Fruit fly (Drosophila melanogaster) whole organism, pupa: ENCODE results near the gene Nepl17.

ENCODE experiments used
- CG10348 ChIP-seq: fragments of 200-800 bp; sonication (Bioruptor generic); IDR thresholded peaks from 2 replicates; pipeline ENCODE4 v1.3.6; 2022; ENCODE audit warnings: missing biosample characterization, missing genetic modification characterization
- CG12605 ChIP-seq: fragments of 200-800 bp; sonication (Bioruptor generic); IDR thresholded peaks from 2 replicates; pipeline ENCODE4 v1.3.6; 2022; ENCODE audit warnings: missing biosample characterization, missing genetic modification characterization
- CG13204 ChIP-seq: fragments of 200-800 bp; sonication (Bioruptor generic); optimal IDR thresholded peaks from 2 replicates; lab custom pipeline; 2018; ENCODE audit warnings: missing biosample characterization, mild to moderate bottlenecking, missing genetic modification characterization, moderate library complexity
- CG14655 ChIP-seq: fragments of 200-800 bp; sonication (Bioruptor generic); optimal IDR thresholded peaks from 3 replicates; lab custom pipeline; 2017; ENCODE audit warnings: mild to moderate bottlenecking, missing biosample characterization, missing genetic modification reagents, missing genetic modification characterization
- CG15710 ChIP-seq: fragments of 200-800 bp; sonication (Bioruptor generic); optimal IDR thresholded peaks from 2 replicates; lab custom pipeline; 2018; ENCODE audit warnings: missing biosample characterization, mild to moderate bottlenecking, missing genetic modification characterization, moderate library complexity
- CG17806 ChIP-seq: fragments of 200-800 bp; sonication (Bioruptor generic); optimal IDR thresholded peaks from 2 replicates; lab custom pipeline; 2018; ENCODE audit warnings: missing biosample characterization, mild to moderate bottlenecking, missing genetic modification characterization, moderate library complexity
- CG32121 ChIP-seq: fragments of 200-800 bp; sonication (Bioruptor generic); IDR thresholded peaks from 2 replicates; pipeline ENCODE4 v1.3.6; 2022; ENCODE audit warnings: missing biosample characterization, missing genetic modification characterization
- CG34367 ChIP-seq: fragments of 200-800 bp; sonication (Bioruptor generic); optimal IDR thresholded peaks from 2 replicates; lab custom pipeline; 2018; ENCODE audit warnings: missing biosample characterization, mild to moderate bottlenecking, missing genetic modification characterization
- CG4496 ChIP-seq: fragments of 200-800 bp; sonication (Bioruptor generic); IDR thresholded peaks from 3 replicates; pipeline ENCODE4 v1.3.6; 2022; ENCODE audit warnings: missing biosample characterization, missing genetic modification characterization
- CG8159 ChIP-seq: fragments of 200-800 bp; sonication (Bioruptor generic); optimal IDR thresholded peaks from 3 replicates; lab custom pipeline; 2018; ENCODE audit warnings: missing biosample characterization, mild to moderate bottlenecking, missing genetic modification characterization, moderate library complexity
- CG8301 ChIP-seq: fragments of 200-800 bp; sonication (Bioruptor generic); optimal IDR thresholded peaks from 2 replicates; lab custom pipeline; 2018; ENCODE audit warnings: missing biosample characterization, mild to moderate bottlenecking, missing genetic modification characterization
- CG9948 ChIP-seq: fragments of 200-800 bp; sonication (Bioruptor generic); optimal IDR thresholded peaks from 2 replicates; lab custom pipeline; 2018; ENCODE audit warnings: missing biosample characterization, mild to moderate bottlenecking, missing genetic modification characterization, moderate library complexity
- D1 ChIP-seq: fragments of 200-800 bp; sonication (Bioruptor generic); optimal IDR thresholded peaks from 2 replicates; lab custom pipeline; 2018; ENCODE audit warnings: missing biosample characterization, mild to moderate bottlenecking, missing genetic modification characterization, moderate library complexity
- EcR ChIP-seq: fragments of 200-800 bp; sonication (Bioruptor generic); optimal IDR thresholded peaks from 3 replicates; lab custom pipeline; 2019; ENCODE audit warnings: missing biosample characterization, missing genetic modification characterization, mild to moderate bottlenecking, moderate library complexity, missing genetic modification reagents
- Ets98B ChIP-seq: fragments of 200-800 bp; sonication (Bioruptor generic); IDR thresholded peaks from 2 replicates; pipeline ENCODE4 v1.3.6; 2022; ENCODE audit warnings: missing biosample characterization, missing genetic modification characterization
- Pif1A ChIP-seq: fragments of 200-800 bp; sonication (Bioruptor generic); optimal IDR thresholded peaks from 3 replicates; lab custom pipeline; 2016; ENCODE audit warnings: missing biosample characterization, missing genetic modification characterization
- Pif1B ChIP-seq: fragments of 200-800 bp; sonication (Bioruptor generic); optimal IDR thresholded peaks from 3 replicates; lab custom pipeline; 2016; ENCODE audit warnings: missing biosample characterization, missing genetic modification characterization
- Snoo ChIP-seq: fragments of 200-800 bp; sonication (Bioruptor generic); optimal IDR thresholded peaks from 3 replicates; lab custom pipeline; 2017; ENCODE audit warnings: missing biosample characterization, mild to moderate bottlenecking, missing genetic modification characterization, inconsistent platforms
- fd96Ca ChIP-seq: fragments of 200-800 bp; sonication (Bioruptor generic); IDR thresholded peaks from 3 replicates; pipeline ENCODE4 v1.3.6; 2022; ENCODE audit warnings: missing biosample characterization, missing genetic modification characterization
- gl ChIP-seq: fragments of 200-800 bp; sonication (Bioruptor generic); optimal IDR thresholded peaks from 2 replicates; lab custom pipeline; 2018; ENCODE audit warnings: missing biosample characterization, mild to moderate bottlenecking, missing genetic modification characterization
- rn ChIP-seq: fragments of 200-800 bp; sonication (Bioruptor generic); IDR thresholded peaks from 2 replicates; pipeline ENCODE4 v1.3.6; 2022; ENCODE audit warnings: missing biosample characterization, missing genetic modification characterization

Gene Nepl17

DNA sequence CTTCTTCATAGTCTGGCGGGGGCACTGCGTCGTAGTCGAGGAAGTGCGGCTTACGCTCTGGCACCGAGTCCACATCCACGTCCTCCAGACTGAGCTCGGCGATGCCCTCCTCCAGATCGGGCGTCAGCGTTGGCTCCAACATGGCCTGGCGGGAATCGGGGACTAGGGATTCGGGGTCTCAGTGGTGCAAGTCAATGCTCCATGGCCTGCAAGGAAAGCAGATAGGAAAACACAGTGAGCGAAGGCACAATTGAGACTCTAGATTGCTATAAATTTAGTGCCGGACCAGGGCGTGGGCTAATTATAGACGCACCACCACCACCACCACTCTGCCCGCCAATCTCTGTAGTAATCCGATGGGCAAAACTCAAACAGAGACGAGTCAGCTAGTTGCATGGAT, 32.1 kb upstream of the Nepl17 start:
- TF ChIP-seq CG8301 (tag; lab: Kevin White, UChicago) (no peak), D1 (tag; lab: Kevin White, UChicago) (no peak), Snoo (tag; lab: Kevin White, UChicago) (no peak), Pif1B (GFP tag; lab: Kevin White, UChicago) (no peak), CG8159 (no peak), EcR (GFP tag; lab: Kevin White, UChicago) (peak; percentile 58), Ets98B (GFP tag; lab: Robert Waterston, UW) (no peak), CG4496 (GFP tag; lab: Robert Waterston, UW) (0 out of 3 replicates have a peak, but pooled peaks have one; percentile 27), rn (GFP tag; lab: Robert Waterston, UW) (no peak)

DNA sequence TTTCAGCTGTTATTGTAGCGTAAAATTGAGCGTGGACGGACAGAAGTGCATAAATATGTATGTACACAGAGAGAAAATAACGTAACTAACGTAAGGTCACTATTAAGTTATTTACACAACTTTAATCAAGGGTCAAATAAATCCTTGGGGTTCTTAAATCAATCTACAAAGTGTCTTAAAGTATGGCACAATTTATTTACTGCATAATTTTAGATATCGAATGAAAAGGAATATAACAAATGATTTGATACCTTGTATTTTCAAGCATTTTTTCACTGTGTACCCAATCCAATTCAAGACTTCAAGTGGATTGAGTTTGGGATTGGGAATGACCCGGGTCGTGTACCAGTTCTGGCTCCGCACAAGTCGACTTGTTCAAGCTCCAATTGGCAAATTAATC, 30.7 kb upstream of the Nepl17 start:
- peak; percentile 13 for TF ChIP-seq CG17806
- TF ChIP-seq D1 (tag; lab: Kevin White, UChicago): no peak
- TF ChIP-seq CG13204 (GFP tag; lab: Kevin White, UChicago): no peak
- TF ChIP-seq gl (tag; lab: Kevin White, UChicago): no peak
- TF ChIP-seq CG15710: peak; percentile 10
- TF ChIP-seq Pif1A (GFP tag; lab: Kevin White, UChicago): no peak
- no peak for TF ChIP-seq CG10348 (GFP tag; lab: Robert Waterston, UW)
- no peak for TF ChIP-seq EcR (GFP tag; lab: Kevin White, UChicago)
- TF ChIP-seq CG12605 (GFP tag; lab: Robert Waterston, UW): no peak
- peak; percentile 34; the same call in 1 of the 3 replicates for TF ChIP-seq CG4496 (GFP tag; lab: Robert Waterston, UW)
- peak; percentile 50 for TF ChIP-seq CG8159
- TF ChIP-seq Ets98B (GFP tag; lab: Robert Waterston, UW): peak; percentile 48
- TF ChIP-seq fd96Ca (GFP tag; lab: Robert Waterston, UW): no peak
- TF ChIP-seq CG34367 (tag; lab: Kevin White, UChicago): no peak
- TF ChIP-seq rn (GFP tag; lab: Robert Waterston, UW): no peak
- TF ChIP-seq CG14655 (GFP tag; lab: Kevin White, UChicago): no peak
- TF ChIP-seq CG9948: no peak
- TF ChIP-seq CG32121 (GFP tag; lab: Robert Waterston, UW): peak; percentile 29; the same call in 1 of the 2 replicates
- peak; percentile 70 for TF ChIP-seq CG8301 (tag; lab: Kevin White, UChicago)
- TF ChIP-seq Pif1B (GFP tag; lab: Kevin White, UChicago): no peak
- TF ChIP-seq Snoo (tag; lab: Kevin White, UChicago): no peak

DNA sequence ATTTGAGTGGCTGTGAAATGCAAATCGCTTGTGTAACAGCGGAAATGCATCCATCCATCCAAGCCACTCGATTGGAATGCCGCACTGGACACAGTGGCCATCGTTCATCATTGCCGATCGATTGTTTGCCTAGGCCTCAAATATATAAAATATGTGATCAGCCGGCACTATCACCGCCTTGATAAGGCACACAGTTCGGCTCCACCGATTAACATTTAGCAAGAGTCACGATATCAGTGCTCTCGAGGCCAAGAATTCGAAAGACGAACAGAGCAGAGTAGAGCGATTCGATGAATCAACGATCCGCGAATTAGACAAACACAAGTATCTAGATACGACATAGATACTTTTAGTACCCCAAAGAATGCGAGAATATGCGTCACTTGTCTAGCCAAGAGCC, 30.3 kb upstream of the Nepl17 start:
- TF ChIP-seq CG32121 (GFP tag; lab: Robert Waterston, UW): no peak
- TF ChIP-seq CG12605 (GFP tag; lab: Robert Waterston, UW): no peak
- TF ChIP-seq gl (tag; lab: Kevin White, UChicago): no peak
- TF ChIP-seq D1 (tag; lab: Kevin White, UChicago): no peak
- no peak for TF ChIP-seq CG8159
- TF ChIP-seq fd96Ca (GFP tag; lab: Robert Waterston, UW): no peak
- TF ChIP-seq CG17806: no peak
- TF ChIP-seq CG10348 (GFP tag; lab: Robert Waterston, UW): no peak
- no peak for TF ChIP-seq Snoo (tag; lab: Kevin White, UChicago)
- no peak for TF ChIP-seq Pif1B (GFP tag; lab: Kevin White, UChicago)
- TF ChIP-seq CG8301 (tag; lab: Kevin White, UChicago): no peak

DNA sequence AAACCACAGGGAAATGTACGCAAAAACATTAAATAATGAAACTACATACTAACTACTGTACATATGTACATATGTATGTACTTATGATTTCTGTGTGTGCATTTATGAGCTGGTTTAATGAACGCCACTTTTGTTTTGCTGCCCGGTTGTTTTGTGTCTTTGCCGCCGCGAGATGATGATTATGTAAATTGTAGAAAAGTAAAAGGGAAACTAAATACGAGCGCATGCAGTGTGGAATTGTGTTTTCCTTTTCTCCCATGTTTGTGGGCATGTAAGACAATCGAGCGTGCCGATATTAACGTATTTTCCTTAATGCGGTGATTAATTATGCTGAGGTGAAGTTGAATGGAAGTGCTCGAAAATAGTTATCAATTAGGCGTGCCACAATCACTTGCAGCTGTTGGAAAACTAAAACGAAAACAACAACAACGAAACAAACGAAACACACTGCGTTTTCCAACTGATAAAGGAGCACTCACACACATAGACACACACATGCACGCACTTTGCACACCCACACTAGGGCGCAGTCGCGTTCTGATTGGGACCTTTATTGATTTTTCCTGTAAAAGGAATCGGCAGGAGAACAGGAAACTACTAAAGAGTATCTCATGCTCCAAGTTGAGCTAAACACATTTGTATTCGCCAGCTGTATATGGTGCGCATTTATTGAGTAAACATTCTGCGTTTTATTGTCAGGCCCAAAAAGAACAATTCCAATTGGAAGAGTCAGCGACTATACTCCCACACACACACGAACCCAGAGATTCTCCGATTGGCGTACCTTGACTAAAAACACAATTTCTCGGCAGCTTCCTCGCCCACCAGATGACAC, 28.7 kb upstream of the Nepl17 start:
- TF ChIP-seq CG32121 (GFP tag; lab: Robert Waterston, UW): no peak
- no peak for TF ChIP-seq CG10348 (GFP tag; lab: Robert Waterston, UW)
- no peak for TF ChIP-seq Ets98B (GFP tag; lab: Robert Waterston, UW)
- TF ChIP-seq D1 (tag; lab: Kevin White, UChicago): no peak
- no peak for TF ChIP-seq gl (tag; lab: Kevin White, UChicago)
- TF ChIP-seq CG9948: no peak
- no peak for TF ChIP-seq CG8159
- no peak for TF ChIP-seq CG17806
- TF ChIP-seq Pif1B (GFP tag; lab: Kevin White, UChicago): no peak
- no peak for TF ChIP-seq CG13204 (GFP tag; lab: Kevin White, UChicago)
- TF ChIP-seq CG4496 (GFP tag; lab: Robert Waterston, UW): no peak
- TF ChIP-seq CG8301 (tag; lab: Kevin White, UChicago): no peak
- TF ChIP-seq rn (GFP tag; lab: Robert Waterston, UW): no peak
- TF ChIP-seq Snoo (tag; lab: Kevin White, UChicago): no peak
- no peak for TF ChIP-seq Pif1A (GFP tag; lab: Kevin White, UChicago)

DNA sequence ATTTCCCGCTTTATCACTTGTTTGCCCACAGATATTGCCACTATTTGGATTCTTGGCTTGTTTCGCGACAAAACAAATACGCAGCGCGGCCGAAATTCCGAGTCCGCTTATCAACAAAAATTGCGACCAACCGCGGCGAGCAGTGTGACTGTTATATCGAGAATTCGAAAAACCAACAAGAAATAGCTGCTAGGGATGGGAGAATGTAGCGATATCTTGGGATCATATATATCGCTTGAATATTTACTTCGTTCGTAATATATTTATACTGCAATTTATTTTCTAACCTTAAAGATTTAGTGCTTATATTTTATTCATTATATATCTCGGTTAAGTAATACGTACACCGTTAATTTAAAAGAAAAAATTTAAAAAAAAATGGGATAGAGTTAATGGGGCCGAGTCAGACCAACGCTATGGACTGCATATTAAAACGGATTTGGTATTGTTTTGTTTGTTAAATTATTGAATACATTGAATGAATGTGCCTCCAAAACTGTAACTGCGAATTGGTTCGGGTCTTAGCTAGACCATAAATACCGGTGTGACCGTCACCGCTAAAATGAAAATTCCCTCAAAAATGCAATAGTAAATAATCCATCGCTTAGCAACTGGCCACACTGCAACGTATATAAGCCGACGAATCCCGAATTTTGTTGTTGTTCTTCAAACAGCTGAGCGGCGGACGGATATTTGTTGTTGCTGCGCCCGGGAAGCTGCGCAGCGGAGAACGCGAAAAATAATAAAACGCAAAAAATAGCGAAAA, 27.9 kb upstream of the Nepl17 start, which contains the start of the genes Apc and spg:
Gene Apc, minus strand, starts transcription at position 138 of the 766 bp plus-strand sequence.
Gene spg, plus strand, starts transcription at position 660 of the 766 bp plus-strand sequence.
- peak; percentile 51; the same call in 1 of the 3 replicates for TF ChIP-seq fd96Ca (GFP tag; lab: Robert Waterston, UW)
- peak; percentile 53 for TF ChIP-seq Pif1A (GFP tag; lab: Kevin White, UChicago)
- no peak for TF ChIP-seq CG14655 (GFP tag; lab: Kevin White, UChicago)
- no peak for TF ChIP-seq CG13204 (GFP tag; lab: Kevin White, UChicago)
- TF ChIP-seq CG12605 (GFP tag; lab: Robert Waterston, UW): peak; percentile 45; the same call in 1 of the 2 replicates
- peak; percentile 69 for TF ChIP-seq Ets98B (GFP tag; lab: Robert Waterston, UW)
- no peak for TF ChIP-seq CG17806
- TF ChIP-seq CG10348 (GFP tag; lab: Robert Waterston, UW): no peak
- TF ChIP-seq Snoo (tag; lab: Kevin White, UChicago): peak; percentile 5
- no peak for TF ChIP-seq CG9948
- TF ChIP-seq CG8301 (tag; lab: Kevin White, UChicago): no peak
- peak; percentile 31 for TF ChIP-seq Pif1B (GFP tag; lab: Kevin White, UChicago)
- TF ChIP-seq CG34367 (tag; lab: Kevin White, UChicago): no peak
- TF ChIP-seq EcR (GFP tag; lab: Kevin White, UChicago): no peak
